Fruit fly (Drosophila melanogaster): ENCODE data around the gene trol.

trol gene

DNA sequence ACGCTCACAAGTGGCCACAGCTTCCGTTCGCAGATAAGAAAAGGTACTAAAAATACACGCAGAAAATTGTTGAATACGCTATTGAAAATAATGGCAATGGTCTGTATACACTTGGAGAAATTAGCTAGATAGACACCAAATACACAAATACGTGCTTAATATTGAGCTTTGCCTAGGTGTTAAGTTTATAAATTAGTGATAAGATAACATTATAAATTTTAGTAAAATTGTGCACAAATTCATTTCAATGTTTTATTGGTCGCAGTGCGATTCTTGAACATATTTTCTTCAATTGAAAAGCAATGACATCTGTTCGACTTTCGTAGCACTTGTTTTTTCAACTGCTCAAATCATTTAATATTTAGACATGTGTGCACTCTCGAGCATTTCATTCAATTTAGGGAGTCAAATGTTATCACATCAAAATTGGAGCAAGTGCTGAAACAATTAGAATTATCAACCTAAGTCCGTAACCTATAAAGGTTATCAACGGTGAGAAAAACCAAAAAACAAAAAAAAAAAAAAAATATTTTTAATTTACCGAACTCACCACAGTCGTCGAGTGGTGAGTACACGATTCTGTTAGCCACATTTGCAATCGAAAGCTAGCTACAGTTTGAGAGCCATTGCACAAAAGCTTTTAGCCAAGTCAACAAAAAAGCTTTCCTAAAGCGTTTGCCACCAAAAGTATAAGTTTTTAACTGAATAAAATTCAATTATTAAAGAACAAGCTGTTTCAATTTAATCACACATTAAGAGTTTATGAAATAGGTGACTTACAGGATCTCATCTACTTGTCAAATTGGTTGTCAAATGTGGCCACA is 1.6 kb upstream of the trol start (continued):
- TF ChIP-seq kah (GFP tag; optimal IDR thresholded peaks at IDR 0.05), result no peak
- TF ChIP-seq HmgZ (tag; optimal IDR thresholded peaks at IDR 0.05), result no peak

DNA sequence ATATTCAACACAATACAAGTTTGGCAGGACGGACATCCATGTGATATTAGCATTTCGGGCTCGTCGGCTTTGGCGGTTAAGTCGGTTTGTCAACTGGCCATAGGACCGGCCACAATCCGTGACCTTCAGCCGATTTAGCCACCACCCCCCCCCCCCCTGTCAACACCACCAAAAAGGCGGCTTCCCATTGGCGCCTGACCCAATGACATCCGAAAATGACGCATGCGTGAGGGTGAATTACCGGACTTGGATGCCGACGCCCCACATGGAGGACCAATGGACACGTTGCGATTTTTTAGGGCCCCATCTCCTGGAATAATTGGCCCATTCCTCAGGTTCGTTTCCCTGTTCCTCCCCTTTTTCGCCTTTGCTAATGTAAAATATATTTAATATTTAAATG is 1.0 kb upstream of the trol start:
- TF ChIP-seq Nf-YB (GFP tag; optimal IDR thresholded peaks at IDR 0.05) (peak; percentile 78), ftz-f1 (GFP tag; optimal IDR thresholded peaks at IDR 0.05) (no peak), Nf-YC (tag; optimal IDR thresholded peaks at IDR 0.05) (peak; percentile 87)

DNA sequence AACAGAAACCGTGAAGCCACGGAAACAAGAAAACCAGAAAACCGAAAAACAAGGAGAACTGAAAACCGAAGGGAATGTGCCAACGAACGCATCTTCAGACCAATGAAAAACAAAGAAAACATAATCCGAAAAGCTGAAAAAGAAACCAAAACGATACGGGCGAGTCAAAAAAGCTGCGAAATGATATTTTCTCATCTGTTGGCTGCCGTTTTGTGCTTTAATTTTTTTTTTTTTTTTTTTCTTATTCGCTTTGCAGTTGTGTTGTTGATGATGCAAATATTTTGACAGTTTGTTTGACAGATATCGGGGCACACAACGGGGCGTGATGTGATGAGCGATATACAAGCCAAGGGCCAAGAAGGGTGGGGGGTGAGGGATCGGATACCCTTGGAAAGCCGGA is 2.7 kb downstream of the trol start:
- TF ChIP-seq NK7.1 (GFP tag; optimal IDR thresholded peaks at IDR 0.05) (no peak), Oli (tag; optimal IDR thresholded peaks at IDR 0.05) (no peak), sens (GFP tag) (peak; percentile 56), h (optimal IDR thresholded peaks at IDR 0.05) (no peak), ewg (GFP tag; optimal IDR thresholded peaks at IDR 0.05) (no peak), az2 (GFP tag; optimal IDR thresholded peaks at IDR 0.05) (no peak), CG9609 (GFP tag; optimal IDR thresholded peaks at IDR 0.05) (no peak)

DNA sequence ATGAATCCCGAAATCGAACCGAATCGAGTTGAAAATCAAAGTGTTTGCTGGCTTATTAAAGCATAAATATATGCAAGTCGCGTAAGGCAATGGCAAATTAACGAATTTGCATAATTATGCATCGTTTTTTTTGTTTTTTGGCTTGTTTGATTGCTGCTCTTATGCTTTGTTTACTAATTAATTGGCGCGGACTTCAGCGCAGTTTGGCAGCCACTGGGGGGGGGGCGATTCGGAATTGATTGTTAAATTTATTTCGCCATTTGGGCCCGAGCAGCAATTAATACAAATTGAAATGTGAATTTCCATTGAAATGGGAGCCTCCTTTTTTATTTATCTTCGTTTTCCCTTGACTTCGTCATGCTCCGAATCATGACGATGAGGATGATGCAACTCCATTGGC is 5.7 kb downstream of the trol start:
- TF ChIP-seq chinmo (GFP tag; IDR thresholded peaks at IDR 0.05; ENCODE audit: partially characterized antibody), result 0 out of 4 replicates have a peak, but pooled peaks have one; percentile 55
- TF ChIP-seq CG6689 (GFP tag; IDR thresholded peaks at IDR 0.05), result no peak
- TF ChIP-seq CG2202 (tag; optimal IDR thresholded peaks at IDR 0.05), result no peak
- peak; percentile 24 for TF ChIP-seq CG6654 (GFP tag; optimal IDR thresholded peaks at IDR 0.05)
- peak; percentile 78 for TF ChIP-seq vvl (GFP tag; IDR thresholded peaks at IDR 0.05)
- TF ChIP-seq CG15514 (GFP tag; optimal IDR thresholded peaks at IDR 0.05), result no peak
- peak; percentile 86 for TF ChIP-seq abd-A (tag; optimal IDR thresholded peaks at IDR 0.05)
- TF ChIP-seq Awh (GFP tag; IDR thresholded peaks at IDR 0.05), result peak; percentile 80
- peak; percentile 23 for TF ChIP-seq sqz (GFP tag; optimal IDR thresholded peaks at IDR 0.05)
- peak; percentile 39; the same call in 1 of the 2 replicates for TF ChIP-seq crol (GFP tag; IDR thresholded peaks at IDR 0.05)
- no peak for TF ChIP-seq CG4328 (GFP tag; optimal IDR thresholded peaks at IDR 0.05)
- TF ChIP-seq Pdp1 (GFP tag; optimal IDR thresholded peaks at IDR 0.05), result peak in 1 of 2 experiments; percentile 22
- no peak for TF ChIP-seq PHDP (tag; optimal IDR thresholded peaks at IDR 0.05)

DNA sequence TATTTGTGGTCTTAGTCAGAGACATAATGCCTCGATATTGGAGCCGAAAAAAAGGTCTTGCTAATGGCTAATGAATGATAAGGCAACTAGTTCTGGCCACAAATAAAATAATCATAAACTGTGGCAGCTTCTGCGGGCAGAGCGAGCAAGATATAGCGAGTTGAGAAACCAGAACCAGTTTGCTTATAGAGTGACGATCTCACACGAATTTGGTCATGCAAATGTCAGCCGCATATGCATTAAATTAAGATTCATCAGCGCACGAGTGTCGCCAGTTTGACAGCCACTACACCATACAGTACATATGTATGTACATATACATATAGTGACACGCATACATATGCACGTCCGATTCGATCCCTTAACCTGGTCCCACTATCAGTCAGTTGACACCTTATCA is 6.8 kb downstream of the trol start:
- TF ChIP-seq insv (GFP tag; optimal IDR thresholded peaks at IDR 0.05) (no peak), CG5245 (GFP tag; optimal IDR thresholded peaks at IDR 0.05) (no peak), Six4 (GFP tag; optimal IDR thresholded peaks at IDR 0.05) (no peak), HLH54F (GFP tag; optimal IDR thresholded peaks at IDR 0.05) (no peak), chinmo (GFP tag; IDR thresholded peaks at IDR 0.05; ENCODE audit: partially characterized antibody) (peak; percentile 88; the same call in 1 of the 4 replicates), CG9437 (GFP tag; optimal IDR thresholded peaks at IDR 0.05) (no peak), CG4730 (GFP tag; IDR thresholded peaks at IDR 0.05) (no peak), Ptx1 (GFP tag; IDR thresholded peaks at IDR 0.05) (no peak), jigr1 (GFP tag; IDR thresholded peaks at IDR 0.05) (no peak), luna (GFP tag; optimal IDR thresholded peaks at IDR 0.05) (no peak), cg (GFP tag; optimal IDR thresholded peaks at IDR 0.05) (peak; percentile 48), CG11560 (tag; IDR thresholded peaks at IDR 0.05) (no peak), CG14710 (tag; optimal IDR thresholded peaks at IDR 0.05) (no peak), mirr (GFP tag; optimal IDR thresholded peaks at IDR 0.05) (peak; percentile 23), CG10543 (GFP tag; optimal IDR thresholded peaks at IDR 0.05) (no peak), grn (GFP tag; optimal IDR thresholded peaks at IDR 0.05) (no peak), CG7556 (GFP tag; optimal IDR thresholded peaks at IDR 0.05) (no peak), CG9932 (GFP tag; IDR thresholded peaks at IDR 0.05) (no peak), Myb (GFP tag; optimal IDR thresholded peaks at IDR 0.05) (no peak), dmrt11E (tag; optimal IDR thresholded peaks at IDR 0.05) (no peak), wor (GFP tag; IDR thresholded peaks at IDR 0.05) (no peak)
